Fruit fly (Drosophila melanogaster): ENCODE data around the gene CG12003.

DNA sequence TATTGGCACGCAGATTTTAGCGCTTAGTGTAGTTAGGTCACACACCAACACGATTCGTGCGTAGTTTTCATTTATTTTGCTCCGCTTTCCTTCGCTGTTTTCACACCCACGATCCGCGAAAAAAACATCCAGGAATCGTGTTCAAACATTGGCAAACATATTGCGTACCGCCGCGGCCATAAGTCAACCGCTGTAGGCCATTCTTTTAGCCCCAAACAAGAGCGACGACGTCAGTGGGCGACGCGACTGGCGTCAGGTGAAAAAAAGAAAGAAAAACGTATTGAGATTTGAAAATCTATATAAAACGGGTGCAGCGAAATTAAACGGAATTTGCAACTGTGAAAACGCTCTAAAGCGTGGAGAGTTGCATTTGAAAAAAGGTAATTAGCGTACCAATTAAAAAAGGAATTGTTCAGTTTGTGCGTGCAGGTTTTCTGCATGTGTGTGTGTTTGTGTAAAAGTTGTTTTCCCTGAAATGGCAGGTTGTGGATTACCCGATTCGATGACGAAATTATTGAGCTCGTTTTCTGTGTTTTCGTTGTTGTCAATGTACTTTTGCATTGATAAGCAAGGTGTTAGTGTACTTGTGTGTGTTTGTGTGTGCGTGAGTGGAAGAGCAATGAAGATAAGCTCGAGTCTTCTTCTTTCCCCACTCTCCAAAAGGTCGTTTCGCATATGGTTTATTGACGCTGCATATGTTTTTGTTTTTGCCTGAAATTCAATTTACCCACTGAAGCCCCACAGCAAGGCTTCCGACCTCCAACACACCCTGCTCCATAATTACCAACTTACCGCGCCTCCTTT, 4.2 kb downstream of the CG12003 start, which contains the start of gene Tmep:
- TF ChIP-seq psq (optimal IDR thresholded peaks at IDR 0.05) = no peak
- no peak for TF ChIP-seq insv (optimal IDR thresholded peaks at IDR 0.05)
- TF ChIP-seq h (optimal IDR thresholded peaks at IDR 0.05) = no peak
- no peak for TF ChIP-seq ttk (optimal IDR thresholded peaks at IDR 0.05)
- no peak for TF ChIP-seq Myc (optimal IDR thresholded peaks at IDR 0.05)
- TF ChIP-seq Sin3A (optimal IDR thresholded peaks at IDR 0.05) = no peak

All from Kc167 (cell line).